Fruit fly (Drosophila melanogaster): Measurements from ENCODE around the gene CG44815.

Gene CG44815

DNA sequence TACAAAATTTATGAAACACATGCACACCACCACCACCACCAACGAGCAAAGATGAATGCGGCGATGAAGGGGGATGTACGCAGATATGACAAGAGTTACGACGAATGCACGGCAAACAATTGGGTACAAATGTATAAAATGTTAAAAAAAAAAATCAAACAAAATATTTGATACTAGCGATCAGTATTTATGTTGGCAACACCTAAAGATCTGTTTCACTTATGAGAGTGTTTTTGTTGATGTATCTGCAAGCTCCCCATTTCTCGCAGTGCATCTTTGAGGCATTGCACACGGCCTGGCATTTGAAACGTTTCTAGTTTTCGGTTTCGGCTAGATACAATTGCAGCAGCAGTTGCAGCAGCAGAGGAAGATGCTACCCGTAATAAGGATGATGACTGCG, 40.8 kb upstream of the CG44815 start (continued):
- peak; percentile 53 for TF ChIP-seq CG12659 (GFP tag; optimal IDR thresholded peaks at IDR 0.05)
- peak; percentile 28 for TF ChIP-seq CG13296 (GFP tag; optimal IDR thresholded peaks at IDR 0.05)
- peak; percentile 49 for TF ChIP-seq CG8359 (GFP tag; optimal IDR thresholded peaks at IDR 0.05; ENCODE audit: borderline replicate concordance)
- no peak for TF ChIP-seq YL-1 (GFP tag; optimal IDR thresholded peaks at IDR 0.05)
- TF ChIP-seq CG13894 (tag; optimal IDR thresholded peaks at IDR 0.05): no peak
- TF ChIP-seq Sin3A (optimal IDR thresholded peaks at IDR 0.05): no peak
- peak; percentile 17; the same call in 1 of the 2 replicates for TF ChIP-seq ro (GFP tag; IDR thresholded peaks at IDR 0.05)
- TF ChIP-seq Pdp1 (GFP tag; optimal IDR thresholded peaks at IDR 0.05): peak; percentile 69 to 75
- peak; percentile 33 for TF ChIP-seq nau (GFP tag; optimal IDR thresholded peaks at IDR 0.05)
- no peak for TF ChIP-seq C15 (GFP tag; IDR thresholded peaks at IDR 0.05)
- TF ChIP-seq nmo (GFP tag; optimal IDR thresholded peaks at IDR 0.05): peak; percentile 82
- TF ChIP-seq Nf-YC (tag; optimal IDR thresholded peaks at IDR 0.05): no peak
- TF ChIP-seq CG8765 (GFP tag; IDR thresholded peaks at IDR 0.05): peak; percentile 72
- peak; percentile 22; the same call in 1 of the 2 replicates for TF ChIP-seq NFAT (GFP tag; IDR thresholded peaks at IDR 0.05)
- TF ChIP-seq NC2β (GFP tag; optimal IDR thresholded peaks at IDR 0.05): peak; percentile 69
- TF ChIP-seq onecut (GFP tag; IDR thresholded peaks at IDR 0.05): peak; percentile 79
- no peak for TF ChIP-seq sc (optimal IDR thresholded peaks at IDR 0.05)
- TF ChIP-seq sc (GFP tag; optimal IDR thresholded peaks at IDR 0.05): peak; percentile 45
- peak; percentile 51 for TF ChIP-seq Max (GFP tag; optimal IDR thresholded peaks at IDR 0.05)
- no peak for TF ChIP-seq MBD-R2 (GFP tag; IDR thresholded peaks at IDR 0.05)
- TF ChIP-seq CG1603 (tag; optimal IDR thresholded peaks at IDR 0.05): peak; percentile 88
- TF ChIP-seq CG31365 (tag; optimal IDR thresholded peaks at IDR 0.05): no peak
- no peak for TF ChIP-seq CG13287 (GFP tag; IDR thresholded peaks at IDR 0.05; ENCODE audit: partially characterized antibody)
- peak; percentile 73 for TF ChIP-seq ind (GFP tag; optimal IDR thresholded peaks at IDR 0.05)
- peak; percentile 46 for TF ChIP-seq Fer3 (tag; optimal IDR thresholded peaks at IDR 0.05)
- TF ChIP-seq CG9876 (GFP tag; optimal IDR thresholded peaks at IDR 0.05): peak; percentile 24
- peak; percentile 75 for TF ChIP-seq CG18599 (GFP tag; optimal IDR thresholded peaks at IDR 0.05)
- TF ChIP-seq dmrt99B (tag; optimal IDR thresholded peaks at IDR 0.05): peak; percentile 76
- no peak for TF ChIP-seq Adf1 (GFP tag; IDR thresholded peaks at IDR 0.05)
- no peak for TF ChIP-seq MESR4 (GFP tag; optimal IDR thresholded peaks at IDR 0.05)
- no peak for TF ChIP-seq tna (GFP tag; IDR thresholded peaks at IDR 0.05; ENCODE audit: partially characterized antibody)
- peak; percentile 67 for TF ChIP-seq CG32772 (GFP tag; IDR thresholded peaks at IDR 0.05)
- TF ChIP-seq MTF-1 (GFP tag; optimal IDR thresholded peaks at IDR 0.05; ENCODE audit: borderline replicate concordance): peak; percentile 70
- peak; percentile 65 for TF ChIP-seq CG3407 (GFP tag; optimal IDR thresholded peaks at IDR 0.05)
- TF ChIP-seq slp2 (GFP tag; optimal IDR thresholded peaks at IDR 0.05): peak; percentile 67
- peak; percentile 69 for TF ChIP-seq dysf (GFP tag; IDR thresholded peaks at IDR 0.05)
- no peak for TF ChIP-seq CG34376 (GFP tag; optimal IDR thresholded peaks at IDR 0.05)
- no peak for TF ChIP-seq B-H2 (GFP tag; optimal IDR thresholded peaks at IDR 0.05)
- no peak for TF ChIP-seq CG10543 (GFP tag; optimal IDR thresholded peaks at IDR 0.05)
- peak; percentile 62; the same call in 1 of the 2 replicates for TF ChIP-seq sens-2 (GFP tag; IDR thresholded peaks at IDR 0.05)
- TF ChIP-seq Meics (GFP tag; optimal IDR thresholded peaks at IDR 0.05): peak; percentile 36
- no peak for TF ChIP-seq Dp (GFP tag; optimal IDR thresholded peaks at IDR 0.05)
- TF ChIP-seq CG17829 (tag; optimal IDR thresholded peaks at IDR 0.05): peak; percentile 67
- TF ChIP-seq rib (GFP tag; IDR thresholded peaks at IDR 0.05): no peak
- peak; percentile 36 for TF ChIP-seq Usf (GFP tag; optimal IDR thresholded peaks at IDR 0.05)
- no peak for TF ChIP-seq hkb (optimal IDR thresholded peaks at IDR 0.05)
- TF ChIP-seq hkb (GFP tag; IDR thresholded peaks at IDR 0.05): peak; percentile 83
- TF ChIP-seq CG1832 (GFP tag; optimal IDR thresholded peaks at IDR 0.05): no peak
- peak; percentile 60; the same call in 1 of the 2 replicates for TF ChIP-seq dan (GFP tag; IDR thresholded peaks at IDR 0.05)
- TF ChIP-seq CG2678 (tag; optimal IDR thresholded peaks at IDR 0.05): peak; percentile 75
- peak; percentile 6 for TF ChIP-seq tup (GFP tag; optimal IDR thresholded peaks at IDR 0.05)
